Worm (Caenorhabditis elegans) whole organism, early embryonic: ENCODE data around the gene ttr-42.

ENCODE experiments used
- B0310.2 ChIP-seq: sonication (generic microtip); optimal IDR thresholded peaks from 2 replicates; lab custom pipeline; 2016; ENCODE audit warnings: mild to moderate bottlenecking, missing genetic modification characterization, missing compliant biosample characterization
- F13C5.2 ChIP-seq: sonication (generic microtip); optimal IDR thresholded peaks from 2 replicates; lab custom pipeline; 2017; ENCODE audit warnings: mild to moderate bottlenecking, missing genetic modification characterization, inconsistent platforms, missing compliant biosample characterization
- aly-1 ChIP-seq: sonication (generic microtip); optimal IDR thresholded peaks from 2 replicates; lab custom pipeline; 2016; ENCODE audit warnings: missing genetic modification characterization, missing compliant biosample characterization
- ama-1 ChIP-seq: fragments of 150-350 bp; optimal IDR thresholded peaks from 2 replicates; lab custom pipeline; 2014
- flt-1 ChIP-seq: fragments of 200-800 bp; sonication (Bioruptor generic); IDR thresholded peaks from 2 replicates; pipeline ENCODE4 v1.3.6; 2022; ENCODE audit warnings: missing genetic modification characterization, missing compliant biosample characterization
- hmbx-1 ChIP-seq: sonication (generic microtip); optimal IDR thresholded peaks from 2 replicates; lab custom pipeline; 2016; ENCODE audit warnings: mild to moderate bottlenecking, missing genetic modification characterization, missing compliant biosample characterization
- scrt-1 ChIP-seq: fragments of 200-800 bp; sonication (Bioruptor generic); IDR thresholded peaks from 2 replicates; pipeline ENCODE4 v1.3.6; 2022; ENCODE audit warnings: missing genetic modification characterization, missing compliant biosample characterization
- tbx-11 ChIP-seq: fragments of 200-800 bp; sonication (Bioruptor generic); IDR thresholded peaks from 2 replicates; pipeline ENCODE4 v1.3.6; 2022; ENCODE audit warnings: missing genetic modification characterization, missing compliant biosample characterization
- tra-4 ChIP-seq: sonication (generic microtip); optimal IDR thresholded peaks from 2 replicates; lab custom pipeline; 2017; ENCODE audit warnings: missing genetic modification characterization, missing compliant biosample characterization

ce11 chrX:2620280-2620679 lies 42.7 kb downstream of the ttr-42 start:
- no peak for TF ChIP-seq ama-1 (lab: Kevin White, UChicago)
- no peak for TF ChIP-seq B0310.2 (tag; lab: Kevin White, UChicago)
- no peak for TF ChIP-seq hmbx-1 (tag; lab: Kevin White, UChicago)
- TF ChIP-seq tra-4 (tag; lab: Kevin White, UChicago) = no peak
- TF ChIP-seq F13C5.2 (tag; lab: Kevin White, UChicago) = no peak
- no peak for TF ChIP-seq flt-1 (GFP tag; lab: Robert Waterston, UW)
- TF ChIP-seq scrt-1 (GFP tag; lab: Robert Waterston, UW) = no peak
- no peak for TF ChIP-seq aly-1 (tag; lab: Kevin White, UChicago)
- no peak for TF ChIP-seq tbx-11 (GFP tag; lab: Robert Waterston, UW)
